Worm (Caenorhabditis elegans) whole organism, young adult: ENCODE results near the gene ugt-36.
A peak's percentile ranks its signal among the peaks of the same experiment; 100 is the strongest.

Experiments
- B0035.1 ChIP-seq: sonication (generic microtip); optimal IDR thresholded peaks from 2 replicates; lab custom pipeline; 2016; ENCODE audit warnings: missing genetic modification characterization, mild to moderate bottlenecking, missing compliant biosample characterization, missing genotype, missing genetic modification reagents
- F22D6.2 ChIP-seq: sonication (generic microtip); optimal IDR thresholded peaks from 2 replicates; lab custom pipeline; 2016; ENCODE audit warnings: mild to moderate bottlenecking, missing genetic modification characterization, missing compliant biosample characterization
- athp-1 ChIP-seq: sonication (generic microtip); optimal IDR thresholded peaks from 2 replicates; lab custom pipeline; 2017; ENCODE audit warnings: mild to moderate bottlenecking, missing genetic modification characterization, missing compliant biosample characterization
- attf-3 ChIP-seq: fragments of 200-800 bp; sonication (Bioruptor generic); conservative IDR thresholded peaks from 2 replicates; pipeline ENCODE4 v1.3.6; 2022; ENCODE audit warnings: missing genetic modification reagents, missing genetic modification characterization, missing compliant biosample characterization
- attf-6 ChIP-seq: fragments of 200-800 bp; sonication (Bioruptor generic); IDR thresholded peaks from 2 replicates; pipeline ENCODE4 v1.3.6; 2022; ENCODE audit warnings: missing genetic modification reagents, missing genetic modification characterization, missing compliant biosample characterization
- cebp-1 ChIP-seq, 2 experiments: fragments of 200-800 bp in 1 of 2; sonication (Bioruptor generic) in 1 of 2; sonication (generic microtip) in 1 of 2; IDR thresholded peaks in 1 of 2; optimal IDR thresholded peaks in 1 of 2; 2 replicates each; pipeline versions ENCODE4 v1.3.6 to Lab custom; 2017 to 2022; ENCODE audit warnings: missing compliant biosample characterization in 2 of 2, missing genetic modification characterization in 2 of 2, mild to moderate bottlenecking in 1 of 2, missing genetic modification reagents in 1 of 2, moderate library complexity in 1 of 2
- efl-1 ChIP-seq: fragments of 150-350 bp; optimal IDR thresholded peaks from 2 replicates; lab custom pipeline; 2014; ENCODE audit warnings: missing biosample characterization, missing genetic modification reagents, missing genetic modification characterization
- lag-1 ChIP-seq: fragments of 200-800 bp; sonication (Bioruptor generic); IDR thresholded peaks from 2 replicates; pipeline ENCODE4 v1.3.6; 2022; ENCODE audit warnings: missing genetic modification reagents, missing genetic modification characterization, missing compliant biosample characterization
- snpc-4 ChIP-seq, 5 experiments: fragments of 150-350 bp in 1 of 5; sonication (generic microtip) in 4 of 5; optimal IDR thresholded peaks; 2 replicates each; lab custom pipeline; 2014 to 2018; ENCODE audit warnings: missing genetic modification characterization in 5 of 5, missing biosample characterization in 3 of 5, antibody characterized with exemption in 2 of 5, mild to moderate bottlenecking in 2 of 5, missing compliant biosample characterization in 2 of 5, missing genotype in 2 of 5, moderate library complexity in 2 of 5, missing genetic modification reagents in 1 of 5
- tbp1 ChIP-seq: fragments of 200-800 bp; sonication (Bioruptor generic); optimal IDR thresholded peaks from 2 replicates; lab custom pipeline; 2018; ENCODE audit warnings: mild to moderate bottlenecking, missing genetic modification characterization, missing compliant biosample characterization
- unc-130 ChIP-seq: sonication (generic microtip); optimal IDR thresholded peaks from 2 replicates; lab custom pipeline; 2016; ENCODE audit warnings: missing genetic modification reagents, missing genetic modification characterization, missing compliant biosample characterization

DNA sequence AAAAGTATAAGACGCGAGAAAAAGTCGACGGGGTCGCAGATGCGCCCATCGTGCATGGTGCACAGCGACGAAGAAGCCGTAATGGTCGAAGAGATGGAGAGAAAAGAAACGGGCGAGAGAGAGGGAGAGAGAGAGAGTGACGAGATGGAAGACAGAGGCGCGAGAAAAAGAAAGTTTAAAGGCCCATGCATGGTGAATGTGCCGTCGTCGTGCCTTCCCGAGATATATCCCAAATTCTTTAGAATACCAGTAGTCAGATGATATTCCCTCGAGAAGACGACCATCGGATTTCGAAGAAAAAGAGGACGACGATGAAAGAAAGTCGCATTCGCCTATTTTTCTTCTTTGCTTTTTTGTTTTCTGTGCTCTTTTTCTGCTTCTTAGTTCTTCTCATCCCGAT, 49.2 kb downstream of the ugt-36 start:
- TF ChIP-seq unc-130 (GFP tag; lab: Kevin White, UChicago) (no peak), F22D6.2 (tag; lab: Kevin White, UChicago) (no peak), attf-6 (GFP tag; lab: Robert Waterston, UW) (no peak), snpc-4 (GFP tag; optimal IDR thresholded peaks at IDR 0.05; lab: Kevin White, UChicago) (no peak), snpc-4 (tag; optimal IDR thresholded peaks at IDR 0.05; lab: Kevin White, UChicago) (no peak), B0035.1 (tag; lab: Kevin White, UChicago) (no peak), athp-1 (tag; lab: Kevin White, UChicago) (no peak), lag-1 (GFP tag; lab: Robert Waterston, UW) (no peak), efl-1 (GFP tag; lab: Kevin White, UChicago) (no peak), cebp-1 (GFP tag; IDR thresholded peaks at IDR 0.05; lab: Robert Waterston, UW) (no peak), cebp-1 (tag; optimal IDR thresholded peaks at IDR 0.05; lab: Kevin White, UChicago) (peak; percentile 16), tbp1 (GFP tag; lab: Kevin White, UChicago) (no peak), attf-3 (GFP tag; lab: Robert Waterston, UW) (no peak)
